Worm (Caenorhabditis elegans) whole organism, L2 larva: ENCODE data around the gene epg-4.

ENCODE experiments used
- C34F6.9 ChIP-seq: fragments of 150-350 bp; optimal IDR thresholded peaks from 2 replicates; lab custom pipeline; 2014; ENCODE audit warnings: missing biosample characterization, missing genetic modification characterization
- F13H6.1 ChIP-seq: sonication (generic microtip); optimal IDR thresholded peaks from 2 replicates; lab custom pipeline; 2016; ENCODE audit warnings: missing genetic modification characterization, missing compliant biosample characterization
- R02D3.7 ChIP-seq: fragments of 150-350 bp; optimal IDR thresholded peaks from 2 replicates; lab custom pipeline; 2014; ENCODE audit warnings: missing biosample characterization, missing genetic modification characterization
- Y55F3AM.14 ChIP-seq: fragments of 200-800 bp; sonication (Bioruptor generic); optimal IDR thresholded peaks from 2 replicates; lab custom pipeline; 2018; ENCODE audit warnings: mild to moderate bottlenecking, missing genetic modification characterization, missing compliant biosample characterization
- ZK546.5 ChIP-seq: sonication (generic microtip); optimal IDR thresholded peaks from 2 replicates; lab custom pipeline; 2017; ENCODE audit warnings: missing biosample characterization, missing genetic modification characterization
- ama-1 ChIP-seq: fragments of 150-350 bp; optimal IDR thresholded peaks from 2 replicates; lab custom pipeline; 2018; ENCODE audit warnings: inconsistent platforms
- blmp-1 ChIP-seq: sonication (generic microtip); optimal IDR thresholded peaks from 2 replicates; lab custom pipeline; 2017; ENCODE audit warnings: missing genetic modification characterization, mild to moderate bottlenecking, missing compliant biosample characterization, antibody characterized with exemption, moderate library complexity; ENCODE audit not compliant: insufficient read depth
- ceh-16 ChIP-seq: fragments of 150-350 bp; optimal IDR thresholded peaks from 2 replicates; lab custom pipeline; 2014; ENCODE audit warnings: missing biosample characterization, missing genetic modification characterization
- ceh-82 ChIP-seq: fragments of 150-350 bp; optimal IDR thresholded peaks from 2 replicates; lab custom pipeline; 2014; ENCODE audit warnings: missing biosample characterization, missing genetic modification characterization
- crh-2 ChIP-seq: sonication (generic microtip); optimal IDR thresholded peaks from 2 replicates; lab custom pipeline; 2017; ENCODE audit warnings: missing biosample characterization, missing genetic modification characterization
- dmd-4 ChIP-seq: sonication (generic microtip); optimal IDR thresholded peaks from 2 replicates; lab custom pipeline; 2017; ENCODE audit warnings: missing biosample characterization, missing genetic modification characterization
- egl-27 ChIP-seq: sonication (generic microtip); optimal IDR thresholded peaks from 3 replicates; lab custom pipeline; 2017; ENCODE audit warnings: missing biosample characterization, missing genetic modification reagents, missing genetic modification characterization
- elt-1 ChIP-seq: fragments of 150-350 bp; optimal IDR thresholded peaks from 2 replicates; lab custom pipeline; 2014; ENCODE audit warnings: missing biosample characterization, missing genetic modification characterization
- elt-3 ChIP-seq: sonication (generic microtip); optimal IDR thresholded peaks from 2 replicates; lab custom pipeline; 2017; ENCODE audit warnings: missing biosample characterization, missing genetic modification characterization
- fos-1 ChIP-seq: fragments of 150-350 bp; optimal IDR thresholded peaks from 2 replicates; lab custom pipeline; 2014; ENCODE audit warnings: missing biosample characterization, missing genetic modification characterization
- gmeb-1 ChIP-seq: fragments of 150-350 bp; optimal IDR thresholded peaks from 2 replicates; lab custom pipeline; 2014; ENCODE audit warnings: missing biosample characterization, missing genetic modification characterization
- lin-11 ChIP-seq: fragments of 150-350 bp; sonication (generic microtip); optimal IDR thresholded peaks from 2 replicates; lab custom pipeline; 2014; ENCODE audit warnings: missing biosample characterization, missing genetic modification characterization, inconsistent platforms, mixed read lengths
- lin-13 ChIP-seq: fragments of 150-350 bp; optimal IDR thresholded peaks from 2 replicates; lab custom pipeline; 2014; ENCODE audit warnings: missing biosample characterization, missing genetic modification reagents, missing genetic modification characterization
- lin-39 ChIP-seq: fragments of 150-350 bp; optimal IDR thresholded peaks from 2 replicates; lab custom pipeline; 2014; ENCODE audit warnings: missing biosample characterization, missing genetic modification reagents, missing genetic modification characterization
- lsy-2 ChIP-seq, 2 experiments: fragments of 150-350 bp in 1 of 2; sonication (generic microtip) in 1 of 2; optimal IDR thresholded peaks; 2 replicates each; lab custom pipeline; 2014 to 2017; ENCODE audit warnings: missing biosample characterization in 2 of 2, missing genetic modification characterization in 2 of 2
- mab-5 ChIP-seq: fragments of 150-350 bp; optimal IDR thresholded peaks from 2 replicates; lab custom pipeline; 2014; ENCODE audit warnings: missing biosample characterization, missing genetic modification characterization
- mbf-1 ChIP-seq: sonication (generic microtip); optimal IDR thresholded peaks from 2 replicates; lab custom pipeline; 2017; ENCODE audit warnings: missing biosample characterization, missing genetic modification characterization
- mdl-1 ChIP-seq, 2 experiments: fragments of 150-350 bp in 1 of 2; sonication (generic microtip) in 1 of 2; optimal IDR thresholded peaks; 2 replicates each; lab custom pipeline; 2017; ENCODE audit warnings: missing biosample characterization in 2 of 2, missing genetic modification characterization in 2 of 2
- nhr-10 ChIP-seq: sonication (generic microtip); optimal IDR thresholded peaks from 2 replicates; lab custom pipeline; 2017; ENCODE audit warnings: missing biosample characterization, missing genetic modification characterization
- nhr-11 ChIP-seq: fragments of 150-350 bp; optimal IDR thresholded peaks from 2 replicates; lab custom pipeline; 2014; ENCODE audit warnings: missing biosample characterization, missing genetic modification characterization
- nhr-12 ChIP-seq: fragments of 150-350 bp; optimal IDR thresholded peaks from 2 replicates; lab custom pipeline; 2014; ENCODE audit warnings: missing biosample characterization, missing genetic modification characterization
- nhr-129 ChIP-seq: fragments of 150-350 bp; optimal IDR thresholded peaks from 2 replicates; lab custom pipeline; 2014; ENCODE audit warnings: missing biosample characterization, missing genetic modification characterization
- nhr-21 ChIP-seq: fragments of 150-350 bp; optimal IDR thresholded peaks from 2 replicates; lab custom pipeline; 2014; ENCODE audit warnings: missing biosample characterization, missing genetic modification characterization
- nhr-23 ChIP-seq: fragments of 150-350 bp; optimal IDR thresholded peaks from 2 replicates; lab custom pipeline; 2014; ENCODE audit warnings: missing biosample characterization, missing genetic modification reagents, missing genetic modification characterization
- nhr-25 ChIP-seq: fragments of 150-350 bp; sonication (generic microtip); optimal IDR thresholded peaks from 3 replicates; lab custom pipeline; 2014; ENCODE audit warnings: missing biosample characterization, missing genetic modification characterization
- nhr-6 ChIP-seq: fragments of 150-350 bp; optimal IDR thresholded peaks from 2 replicates; lab custom pipeline; 2014; ENCODE audit warnings: missing biosample characterization, missing genetic modification characterization
- nhr-77 ChIP-seq: fragments of 150-350 bp; optimal IDR thresholded peaks from 2 replicates; lab custom pipeline; 2014; ENCODE audit warnings: missing biosample characterization, missing genetic modification characterization
- sem-4 ChIP-seq: fragments of 150-350 bp; optimal IDR thresholded peaks from 2 replicates; lab custom pipeline; 2014; ENCODE audit warnings: missing biosample characterization, missing genetic modification reagents, missing genetic modification characterization
- skn-1 ChIP-seq: sonication (generic microtip); optimal IDR thresholded peaks from 2 replicates; lab custom pipeline; 2017; ENCODE audit warnings: missing biosample characterization, missing genetic modification characterization
- sma-3 ChIP-seq: sonication (generic microtip); optimal IDR thresholded peaks from 2 replicates; lab custom pipeline; 2016; ENCODE audit warnings: missing genetic modification reagents, missing genetic modification characterization, missing compliant biosample characterization
- sma-9 ChIP-seq, 2 experiments: fragments of 150-350 bp in 1 of 2; sonication (generic microtip) in 1 of 2; optimal IDR thresholded peaks; 2 replicates each; lab custom pipeline; 2014 to 2016; ENCODE audit warnings: missing genetic modification characterization in 2 of 2, mild to moderate bottlenecking in 1 of 2, missing biosample characterization in 1 of 2, missing compliant biosample characterization in 1 of 2, missing genetic modification reagents in 1 of 2, moderate library complexity in 1 of 2
- snpc-4 ChIP-seq: fragments of 150-350 bp; optimal IDR thresholded peaks from 2 replicates; lab custom pipeline; 2014; ENCODE audit warnings: missing biosample characterization, missing genetic modification characterization
- unc-39 ChIP-seq: fragments of 150-350 bp; optimal IDR thresholded peaks from 2 replicates; lab custom pipeline; 2014; ENCODE audit warnings: missing biosample characterization, missing genetic modification characterization
- unc-55 ChIP-seq: fragments of 150-350 bp; sonication (generic microtip); optimal IDR thresholded peaks from 3 replicates; lab custom pipeline; 2014; ENCODE audit warnings: missing biosample characterization, missing genetic modification reagents, missing genetic modification characterization
- unc-62 ChIP-seq: fragments of 150-350 bp; optimal IDR thresholded peaks from 2 replicates; lab custom pipeline; 2014; ENCODE audit warnings: missing biosample characterization, missing genetic modification reagents, missing genetic modification characterization
- zag-1 ChIP-seq: fragments of 150-350 bp; optimal IDR thresholded peaks from 2 replicates; lab custom pipeline; 2014; ENCODE audit warnings: missing biosample characterization, missing genetic modification characterization
- ztf-1 ChIP-seq: fragments of 200-800 bp; sonication (Bioruptor generic); conservative IDR thresholded peaks from 2 replicates; pipeline ENCODE4 v1.3.6; 2022; ENCODE audit warnings: missing genetic modification characterization, missing compliant biosample characterization
- ztf-11 ChIP-seq: sonication (generic microtip); optimal IDR thresholded peaks from 2 replicates; lab custom pipeline; 2017; ENCODE audit warnings: missing biosample characterization, missing genetic modification characterization
- ztf-4 ChIP-seq: fragments of 150-350 bp; optimal IDR thresholded peaks from 2 replicates; lab custom pipeline; 2014; ENCODE audit warnings: missing biosample characterization, missing genetic modification characterization

The epg-4 gene

DNA sequence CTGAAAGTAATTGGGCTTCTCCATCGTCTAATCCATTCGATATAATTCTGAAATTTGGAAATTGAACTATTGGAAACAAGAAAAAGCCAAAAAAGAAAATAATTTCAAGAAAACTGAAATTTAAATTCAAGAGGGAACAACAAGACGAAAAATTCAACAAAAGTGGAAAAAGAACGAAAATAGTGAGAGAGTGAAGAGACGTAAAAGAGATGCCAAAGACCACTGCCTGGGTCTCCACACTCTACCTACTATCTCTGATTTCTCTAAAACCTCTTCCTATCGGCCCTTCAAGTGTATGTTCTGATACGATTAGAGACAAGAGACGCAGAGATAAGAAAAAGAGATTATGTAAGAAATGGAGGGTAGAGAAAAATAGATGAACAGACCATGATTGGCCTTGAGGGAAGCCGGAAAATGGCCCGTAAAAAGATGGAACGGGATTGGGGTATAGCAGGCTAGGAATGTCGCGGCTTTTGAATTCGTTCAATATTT is 28.2 kb upstream of the epg-4 start, which contains the start of gene ogt-1 (continued):
- TF ChIP-seq dmd-4 (tag; lab: Kevin White, UChicago) (no peak), nhr-6 (tag; lab: Kevin White, UChicago) (peak; percentile 91), mbf-1 (tag; lab: Kevin White, UChicago) (no peak), ceh-82 (tag; lab: Kevin White, UChicago) (no peak), ama-1 (lab: Kevin White, UChicago) (peak; percentile 84)

DNA sequence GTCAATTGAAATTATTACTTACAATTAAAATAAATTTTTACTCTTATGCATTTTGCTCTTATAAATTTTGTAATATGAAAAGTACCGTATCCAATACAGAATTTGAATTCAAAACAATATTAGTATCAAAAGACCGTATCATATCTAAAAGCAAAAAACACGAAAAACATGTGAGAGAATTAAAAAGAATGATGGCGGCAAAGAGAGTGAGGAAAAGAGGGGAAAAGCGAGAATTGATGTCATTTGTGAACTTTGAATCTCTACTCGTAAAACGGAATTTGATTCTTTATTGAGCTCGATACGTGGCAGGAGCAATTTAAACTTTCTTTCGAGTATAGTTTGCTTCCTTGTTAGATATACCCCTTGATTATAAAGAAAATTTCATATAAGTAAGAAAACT is 27.4 kb upstream of the epg-4 start:
- TF ChIP-seq unc-55 (GFP tag; lab: Kevin White, UChicago): peak; percentile 28
- no peak for TF ChIP-seq gmeb-1 (tag; lab: Kevin White, UChicago)
- TF ChIP-seq crh-2 (tag; lab: Kevin White, UChicago): peak; percentile 50
- no peak for TF ChIP-seq C34F6.9
- TF ChIP-seq Y55F3AM.14 (GFP tag; lab: Kevin White, UChicago): no peak
- peak; percentile 40 for TF ChIP-seq sma-9 (GFP tag; optimal IDR thresholded peaks at IDR 0.05; lab: Kevin White, UChicago)
- TF ChIP-seq sma-9 (tag; optimal IDR thresholded peaks at IDR 0.05; lab: Kevin White, UChicago): no peak
- TF ChIP-seq ceh-82 (tag; lab: Kevin White, UChicago): no peak
- TF ChIP-seq ztf-11 (tag; lab: Kevin White, UChicago): no peak
- no peak for TF ChIP-seq zag-1 (tag; lab: Kevin White, UChicago)
- TF ChIP-seq skn-1 (tag; lab: Kevin White, UChicago): peak; percentile 13
- TF ChIP-seq elt-1 (tag; lab: Kevin White, UChicago): no peak

DNA sequence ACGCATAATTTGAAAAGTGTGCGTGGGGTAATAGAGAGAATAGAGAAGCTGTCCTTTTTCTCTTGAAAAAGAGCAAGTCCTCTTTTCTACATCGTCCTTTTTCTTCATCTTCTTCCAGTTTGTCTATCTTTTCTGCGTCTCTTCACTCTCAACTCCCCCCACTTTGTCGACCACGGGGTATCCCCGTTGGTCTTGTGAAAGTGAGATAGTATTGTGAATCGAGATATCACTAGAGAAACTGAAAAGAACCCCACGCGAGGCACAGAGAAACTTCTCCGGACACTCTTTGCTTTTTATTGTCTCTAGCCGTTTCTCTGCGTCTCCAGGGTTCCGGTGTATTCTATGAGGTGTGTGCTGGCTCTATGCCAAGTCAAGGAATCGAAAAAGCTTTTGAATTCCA is 26.3 kb upstream of the epg-4 start:
- TF ChIP-seq mdl-1 (tag; optimal IDR thresholded peaks at IDR 0.05; lab: Kevin White, UChicago) (peak; percentile 98 to 99), Y55F3AM.14 (GFP tag; lab: Kevin White, UChicago) (peak; percentile 87), mab-5 (tag; lab: Kevin White, UChicago) (peak; percentile 84), unc-62 (GFP tag; lab: Kevin White, UChicago) (peak; percentile 52), snpc-4 (tag; lab: Kevin White, UChicago) (peak; percentile 76), nhr-12 (tag; lab: Kevin White, UChicago) (no peak), ZK546.5 (tag; lab: Kevin White, UChicago) (peak; percentile 64), nhr-11 (tag; lab: Kevin White, UChicago) (no peak), skn-1 (tag; lab: Kevin White, UChicago) (no peak), ceh-16 (peak; percentile 76), mbf-1 (tag; lab: Kevin White, UChicago) (no peak), ztf-4 (peak; percentile 92), nhr-129 (tag; lab: Kevin White, UChicago) (peak; percentile 94), sma-3 (GFP tag; lab: Kevin White, UChicago) (peak; percentile 88), fos-1 (peak; percentile 78), lsy-2 (tag; optimal IDR thresholded peaks at IDR 0.05; lab: Kevin White, UChicago) (peak; percentile 74 to 95), gmeb-1 (tag; lab: Kevin White, UChicago) (peak; percentile 77), nhr-25 (tag; lab: Kevin White, UChicago) (peak; percentile 92), lin-39 (peak; percentile 35), lin-11 (tag; lab: Kevin White, UChicago) (peak; percentile 86), egl-27 (tag; lab: Kevin White, UChicago) (peak; percentile 100), unc-39 (tag; lab: Kevin White, UChicago) (no peak), elt-1 (tag; lab: Kevin White, UChicago) (no peak), zag-1 (tag; lab: Kevin White, UChicago) (peak; percentile 93), nhr-6 (tag; lab: Kevin White, UChicago) (peak; percentile 96), unc-55 (GFP tag; lab: Kevin White, UChicago) (peak; percentile 89), nhr-10 (peak; percentile 75), sem-4 (peak; percentile 92), lin-13 (GFP tag; lab: Kevin White, UChicago) (peak; percentile 90), nhr-77 (tag; lab: Kevin White, UChicago) (no peak), blmp-1 (peak; percentile 49), crh-2 (tag; lab: Kevin White, UChicago) (peak; percentile 95), R02D3.7 (tag; lab: Kevin White, UChicago) (no peak), F13H6.1 (peak; percentile 96), ztf-11 (tag; lab: Kevin White, UChicago) (peak; percentile 69), elt-3 (tag; lab: Kevin White, UChicago) (no peak), ceh-82 (tag; lab: Kevin White, UChicago) (no peak), C34F6.9 (peak; percentile 97), sma-9 (GFP tag; optimal IDR thresholded peaks at IDR 0.05; lab: Kevin White, UChicago) (peak; percentile 98), sma-9 (tag; optimal IDR thresholded peaks at IDR 0.05; lab: Kevin White, UChicago) (peak; percentile 38), ama-1 (lab: Kevin White, UChicago) (peak; percentile 79), nhr-23 (no peak), ztf-1 (GFP tag; lab: Robert Waterston, UW) (no peak), nhr-21 (tag; lab: Kevin White, UChicago) (peak; percentile 93)
